Worm (Caenorhabditis elegans) whole organism, mixed stage, embryonic: ENCODE measurements around the gene T11F9.1.

Experiments used
- bed-3 ChIP-seq: fragments of 200-800 bp; sonication (Bioruptor generic); optimal IDR thresholded peaks from 3 replicates; lab custom pipeline; 2018; ENCODE audit warnings: mild to moderate bottlenecking, missing genetic modification characterization, moderate library complexity, missing compliant biosample characterization
- blmp-1 ChIP-seq: fragments of 150-350 bp; optimal IDR thresholded peaks from 2 replicates; lab custom pipeline; 2014; ENCODE audit warnings: missing biosample characterization, missing genetic modification characterization
- elt-1 ChIP-seq: sonication (generic microtip); optimal IDR thresholded peaks from 2 replicates; lab custom pipeline; 2017; ENCODE audit warnings: missing genetic modification characterization, mild to moderate bottlenecking, missing compliant biosample characterization, antibody characterized with exemption, moderate library complexity, borderline replicate concordance; ENCODE audit not compliant: insufficient read depth
- ham-2 ChIP-seq: fragments of 200-800 bp; sonication (Bioruptor generic); optimal IDR thresholded peaks from 2 replicates; lab custom pipeline; 2018; ENCODE audit warnings: mild to moderate bottlenecking, missing genetic modification characterization, missing compliant biosample characterization
- lin-13 ChIP-seq: fragments of 150-350 bp; optimal IDR thresholded peaks from 2 replicates; lab custom pipeline; 2014; ENCODE audit warnings: missing biosample characterization, missing genetic modification characterization
- mls-2 ChIP-seq: sonication (generic microtip); optimal IDR thresholded peaks from 2 replicates; lab custom pipeline; 2016; ENCODE audit warnings: mild to moderate bottlenecking, missing genetic modification characterization, moderate library complexity, missing compliant biosample characterization
- nhr-2 ChIP-seq: fragments of 150-350 bp; optimal IDR thresholded peaks from 2 replicates; lab custom pipeline; 2014; ENCODE audit warnings: missing biosample characterization, missing genetic modification characterization
- nhr-28 ChIP-seq: fragments of 150-350 bp; optimal IDR thresholded peaks from 2 replicates; lab custom pipeline; 2014; ENCODE audit warnings: missing biosample characterization, missing genetic modification characterization
- nhr-76 ChIP-seq: sonication (generic microtip); optimal IDR thresholded peaks from 2 replicates; lab custom pipeline; 2017; ENCODE audit warnings: missing biosample characterization, missing genetic modification characterization
- pha-4 ChIP-seq: fragments of 150-350 bp; optimal IDR thresholded peaks from 2 replicates; lab custom pipeline; 2018; ENCODE audit warnings: missing biosample characterization, missing genetic modification reagents, missing genetic modification characterization
- snpc-4 ChIP-seq: fragments of 150-350 bp; optimal IDR thresholded peaks from 2 replicates; lab custom pipeline; 2014; ENCODE audit warnings: missing biosample characterization, missing genetic modification characterization
- unc-39 ChIP-seq: fragments of 150-350 bp; optimal IDR thresholded peaks from 2 replicates; lab custom pipeline; 2014; ENCODE audit warnings: missing biosample characterization, missing genetic modification characterization
- unc-62 ChIP-seq: fragments of 150-350 bp; optimal IDR thresholded peaks from 2 replicates; lab custom pipeline; 2014; ENCODE audit warnings: missing biosample characterization, missing genetic modification reagents, missing genetic modification characterization

- TF ChIP-seq pha-4 (tag; lab: Kevin White, UChicago) (no peak), bed-3 (GFP tag; lab: Kevin White, UChicago) (no peak), lin-13 (tag; lab: Kevin White, UChicago) (no peak), ham-2 (GFP tag; lab: Kevin White, UChicago) (no peak), elt-1 (tag; lab: Kevin White, UChicago) (no peak), blmp-1 (tag; lab: Kevin White, UChicago) (no peak), unc-39 (tag; lab: Kevin White, UChicago) (no peak), nhr-28 (no peak), unc-62 (GFP tag; lab: Kevin White, UChicago) (no peak), nhr-2 (tag; lab: Kevin White, UChicago) (no peak), snpc-4 (tag; lab: Kevin White, UChicago) (no peak), nhr-76 (tag; lab: Kevin White, UChicago) (no peak), mls-2 (tag; lab: Kevin White, UChicago) (no peak)
Observed at ce11 chrV:11500980-11501379, 41.6 kb downstream of the T11F9.1 start.
